Fruit fly (Drosophila melanogaster) whole organism, embryonic: ENCODE results near the gene Trmt6.

ENCODE experiments used
- Awh ChIP-seq: fragments of 200-800 bp; sonication (Bioruptor generic); IDR thresholded peaks from 2 replicates; pipeline ENCODE4, ENCODE4 v1.3.6; 2022; ENCODE audit warnings: missing biosample characterization, missing genetic modification characterization
- CG11695 ChIP-seq: fragments of 200-800 bp; sonication (Bioruptor generic); IDR thresholded peaks from 3 replicates; pipeline ENCODE4 v1.3.6; 2022; ENCODE audit warnings: missing biosample characterization, missing genetic modification characterization
- CG12236 ChIP-seq: fragments of 200-800 bp; sonication (Bioruptor generic); optimal IDR thresholded peaks from 2 replicates; lab custom pipeline; 2016; ENCODE audit warnings: missing biosample characterization, missing genetic modification characterization
- CG12391 ChIP-seq: fragments of 200-800 bp; sonication (Bioruptor generic); optimal IDR thresholded peaks from 3 replicates; lab custom pipeline; 2018; ENCODE audit warnings: missing biosample characterization, mild to moderate bottlenecking, missing genetic modification characterization, moderate library complexity
- CG12744 ChIP-seq: fragments of 200-800 bp; sonication (Bioruptor generic); optimal IDR thresholded peaks from 2 replicates; lab custom pipeline; 2016; ENCODE audit warnings: missing biosample characterization, missing genetic modification characterization
- CG14965 ChIP-seq: fragments of 200-800 bp; sonication (Bioruptor generic); optimal IDR thresholded peaks from 2 replicates; lab custom pipeline; 2016; ENCODE audit warnings: missing biosample characterization, missing genetic modification characterization, borderline replicate concordance
- CG15269 ChIP-seq: fragments of 200-800 bp; sonication (Bioruptor generic); optimal IDR thresholded peaks from 2 replicates; lab custom pipeline; 2018; ENCODE audit warnings: missing biosample characterization, mild to moderate bottlenecking, missing genetic modification characterization, moderate library complexity
- CG17328 ChIP-seq: fragments of 200-800 bp; sonication (Bioruptor generic); IDR thresholded peaks from 2 replicates; pipeline ENCODE4 v1.3.6; 2022; ENCODE audit warnings: missing biosample characterization, missing genetic modification characterization
- CG18764 ChIP-seq: fragments of 200-800 bp; sonication (Bioruptor generic); optimal IDR thresholded peaks from 3 replicates; lab custom pipeline; 2016; ENCODE audit warnings: missing biosample characterization, missing genetic modification characterization
- CG2875 ChIP-seq: fragments of 200-800 bp; sonication (Bioruptor generic); optimal IDR thresholded peaks from 2 replicates; lab custom pipeline; 2017; ENCODE audit warnings: missing biosample characterization, mild to moderate bottlenecking, missing genetic modification characterization, missing genetic modification reagents
- CG30403 ChIP-seq: fragments of 200-800 bp; sonication (Bioruptor generic); optimal IDR thresholded peaks from 3 replicates; lab custom pipeline; 2016; ENCODE audit warnings: missing biosample characterization, missing genetic modification characterization
- CG3163 ChIP-seq: fragments of 200-800 bp; sonication (Bioruptor generic); optimal IDR thresholded peaks from 3 replicates; lab custom pipeline; 2016; ENCODE audit warnings: missing biosample characterization, missing genetic modification characterization
- CG34224 ChIP-seq: fragments of 200-800 bp; sonication (Bioruptor generic); IDR thresholded peaks from 3 replicates; pipeline ENCODE4 v1.3.6; 2022; ENCODE audit warnings: missing biosample characterization, missing genetic modification characterization; ENCODE audit not compliant: partially characterized antibody
- CG3726 ChIP-seq: fragments of 200-800 bp; sonication (Bioruptor generic); IDR thresholded peaks from 3 replicates; pipeline ENCODE4, ENCODE4 v1.3.6; 2022; ENCODE audit warnings: missing biosample characterization, missing genetic modification characterization
- CG4617 ChIP-seq: fragments of 200-800 bp; sonication (Bioruptor generic); optimal IDR thresholded peaks from 3 replicates; lab custom pipeline; 2016; ENCODE audit warnings: missing biosample characterization, missing genetic modification characterization, borderline replicate concordance
- CG6791 ChIP-seq: fragments of 200-800 bp; sonication (Bioruptor generic); IDR thresholded peaks from 3 replicates; pipeline ENCODE4 v1.3.6; 2022; ENCODE audit warnings: missing biosample characterization, missing genetic modification characterization; ENCODE audit not compliant: partially characterized antibody
- CG7745 ChIP-seq: fragments of 200-800 bp; sonication (Bioruptor generic); optimal IDR thresholded peaks from 2 replicates; lab custom pipeline; 2018; ENCODE audit warnings: missing biosample characterization, mild to moderate bottlenecking, missing genetic modification characterization, moderate library complexity
- CG8765 ChIP-seq: fragments of 200-800 bp; sonication (Bioruptor generic); IDR thresholded peaks from 2 replicates; pipeline ENCODE4 v1.3.6; 2022; ENCODE audit warnings: missing biosample characterization, missing genetic modification characterization
- CG9932 ChIP-seq: fragments of 200-800 bp; sonication (Bioruptor generic); IDR thresholded peaks from 2 replicates; pipeline ENCODE4 v1.3.6; 2022; ENCODE audit warnings: missing biosample characterization, missing genetic modification characterization
- Drgx ChIP-seq: fragments of 200-800 bp; sonication (Bioruptor generic); IDR thresholded peaks from 2 replicates; pipeline ENCODE4 v1.3.6; 2022; ENCODE audit warnings: missing biosample characterization, missing genetic modification characterization
- E2f2 ChIP-seq: fragments of 200-800 bp; sonication (Bioruptor generic); IDR thresholded peaks from 2 replicates; pipeline ENCODE4 v1.3.6; 2022; ENCODE audit warnings: missing biosample characterization, missing genetic modification characterization
- Ets65A ChIP-seq: fragments of 200-800 bp; sonication (Bioruptor generic); peaks from one replicate; lab custom pipeline; 2016; ENCODE audit warnings: missing biosample characterization, missing genetic modification characterization
- Hr51 ChIP-seq, 2 experiments: fragments of 200-800 bp; sonication (Bioruptor generic); optimal IDR thresholded peaks; 2 replicates in 1 of 2; 3 replicates in 1 of 2; lab custom pipeline; 2016 to 2018; ENCODE audit warnings: missing biosample characterization in 2 of 2, missing genetic modification characterization in 2 of 2, mild to moderate bottlenecking in 1 of 2, moderate library complexity in 1 of 2
- Med ChIP-seq: fragments of 200-800 bp; sonication (Bioruptor generic); peaks from one replicate; lab custom pipeline; 2016; ENCODE audit warnings: missing biosample characterization, missing genetic modification characterization, mild to moderate bottlenecking, inconsistent platforms, moderate library complexity
- NfI ChIP-seq: fragments of 200-800 bp; sonication (Bioruptor generic); optimal IDR thresholded peaks from 3 replicates; lab custom pipeline; 2018; ENCODE audit warnings: missing biosample characterization, mild to moderate bottlenecking, missing genetic modification characterization, moderate library complexity
- Ravus ChIP-seq: fragments of 200-800 bp; sonication (Bioruptor generic); IDR thresholded peaks from 2 replicates; pipeline ENCODE4 v1.3.6; 2022; ENCODE audit warnings: missing biosample characterization, missing genetic modification characterization
- Side ChIP-seq: fragments of 200-800 bp; sonication (Bioruptor generic); optimal IDR thresholded peaks from 2 replicates; lab custom pipeline; 2016; ENCODE audit warnings: missing biosample characterization, missing genetic modification characterization
- Stat92E ChIP-seq, 3 experiments: fragments of >200 bp in 2 of 3; fragments of 200-800 bp in 1 of 3; sonication (Bioruptor generic) in 1 of 3; optimal IDR thresholded peaks; 2 replicates each; lab custom pipeline; 2017 to 2019; ENCODE audit warnings: missing biosample characterization in 3 of 3, missing genetic modification characterization in 3 of 3, mild to moderate bottlenecking in 1 of 3, moderate library complexity in 1 of 3
- bsh ChIP-seq, 2 experiments: fragments of 200-800 bp; sonication (Bioruptor generic); optimal IDR thresholded peaks; 2 replicates each; lab custom pipeline; 2017 to 2018; ENCODE audit warnings: mild to moderate bottlenecking in 2 of 2, missing biosample characterization in 2 of 2, missing genetic modification characterization in 2 of 2, moderate library complexity in 1 of 2
- crol ChIP-seq: fragments of 200-800 bp; sonication (Bioruptor generic); IDR thresholded peaks from 2 replicates; pipeline ENCODE4 v1.3.6; 2022; ENCODE audit warnings: missing biosample characterization, missing genetic modification characterization
- ftz-f1 ChIP-seq: fragments of 200-800 bp; sonication (Bioruptor generic); optimal IDR thresholded peaks from 2 replicates; lab custom pipeline; 2016; ENCODE audit warnings: missing biosample characterization, missing genetic modification characterization
- gem ChIP-seq: fragments of 200-800 bp; sonication (Bioruptor generic); optimal IDR thresholded peaks from 2 replicates; lab custom pipeline; 2019; ENCODE audit warnings: missing biosample characterization, mild to moderate bottlenecking, missing genetic modification characterization, moderate library complexity
- hb ChIP-seq: fragments of 200-800 bp; sonication (Bioruptor generic); IDR thresholded peaks from 3 replicates; pipeline ENCODE4 v1.3.6; 2022; ENCODE audit warnings: missing biosample characterization, missing genetic modification characterization; ENCODE audit not compliant: partially characterized antibody
- lab ChIP-seq: fragments of 200-800 bp; sonication (Bioruptor generic); optimal IDR thresholded peaks from 3 replicates; lab custom pipeline; 2017; ENCODE audit warnings: missing biosample characterization, missing genetic modification characterization, mild to moderate bottlenecking, moderate library complexity, missing genetic modification reagents
- p53 ChIP-seq: fragments of 200-800 bp; sonication (Bioruptor generic); optimal IDR thresholded peaks from 2 replicates; lab custom pipeline; 2016; ENCODE audit warnings: missing biosample characterization, missing genetic modification characterization
- pan ChIP-seq, 4 experiments: fragments of >200 bp in 3 of 4; fragments of 200-800 bp in 1 of 4; sonication (Bioruptor generic) in 1 of 4; optimal IDR thresholded peaks in 3 of 4; IDR thresholded peaks in 1 of 4; 2 replicates each; pipeline versions ENCODE4 v1.3.6 to Lab custom; 2017 to 2022; ENCODE audit warnings: missing biosample characterization in 2 of 4, missing genetic modification characterization in 2 of 4, mixed read lengths in 1 of 4
- pfk ChIP-seq: fragments of 200-800 bp; sonication (Bioruptor generic); optimal IDR thresholded peaks from 2 replicates; lab custom pipeline; 2018; ENCODE audit warnings: missing biosample characterization, mild to moderate bottlenecking, missing genetic modification characterization, moderate library complexity
- seq ChIP-seq: fragments of 200-800 bp; sonication (Bioruptor generic); IDR thresholded peaks from 2 replicates; pipeline ENCODE4 v1.3.6; 2022; ENCODE audit warnings: missing biosample characterization, missing genetic modification characterization
- sisA ChIP-seq: fragments of 200-800 bp; sonication (Bioruptor generic); IDR thresholded peaks from 2 replicates; pipeline ENCODE4 v1.3.6; 2022; ENCODE audit warnings: missing biosample characterization, missing genetic modification characterization
- slp2 ChIP-seq: fragments of 200-800 bp; sonication (Bioruptor generic); optimal IDR thresholded peaks from 2 replicates; lab custom pipeline; 2016; ENCODE audit warnings: missing biosample characterization, missing genetic modification characterization
- sqz ChIP-seq: fragments of 200-800 bp; sonication (Bioruptor generic); optimal IDR thresholded peaks from 3 replicates; lab custom pipeline; 2018; ENCODE audit warnings: missing biosample characterization, mild to moderate bottlenecking, missing genetic modification characterization
- ttk ChIP-seq: fragments of 200-800 bp; sonication (Bioruptor generic); IDR thresholded peaks from 2 replicates; pipeline ENCODE4 v2.1.2; 2022; ENCODE audit warnings: missing biosample characterization, missing genetic modification characterization
- unpg ChIP-seq: fragments of 200-800 bp; sonication (Bioruptor generic); optimal IDR thresholded peaks from 3 replicates; lab custom pipeline; 2018; ENCODE audit warnings: missing biosample characterization, mild to moderate bottlenecking, missing genetic modification characterization, moderate library complexity

Gene Trmt6

DNA sequence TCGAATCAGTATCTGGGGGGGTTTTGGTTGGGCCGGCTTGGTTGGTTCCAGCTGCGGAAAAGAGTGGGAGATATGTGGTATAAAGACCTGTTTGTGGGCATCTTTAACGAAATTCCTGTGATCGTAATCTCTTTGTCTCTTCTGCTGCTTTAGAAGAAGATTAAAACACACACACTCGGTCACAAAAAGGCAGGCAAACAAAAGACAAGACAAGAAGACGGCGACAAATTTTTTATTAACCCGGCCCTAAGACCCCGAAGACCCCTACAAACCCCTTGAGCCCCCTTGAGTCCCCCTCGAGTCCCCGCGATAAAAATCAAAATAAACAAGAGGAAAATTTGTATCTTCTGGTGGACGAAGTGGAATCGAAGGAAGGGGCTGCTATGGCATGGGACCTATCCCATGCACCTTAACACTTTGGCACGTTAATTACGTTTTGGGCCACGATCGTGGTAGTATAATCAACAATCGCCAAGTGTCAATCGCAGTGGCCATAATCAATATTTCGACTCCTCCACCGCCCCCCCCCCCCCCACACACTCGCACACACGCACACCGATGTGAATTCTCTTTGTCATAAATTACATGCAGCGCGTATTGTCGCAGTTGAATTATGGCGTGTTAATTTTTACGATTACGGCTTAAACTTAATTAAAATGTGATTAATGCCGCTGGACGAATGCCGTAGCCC, 27.8 kb downstream of the Trmt6 start (continued):
- TF ChIP-seq slp2 (no peak), unpg (no peak), crol (peak; percentile 84), CG2875 (GFP tag; lab: Kevin White, UChicago) (no peak), E2f2 (GFP tag; lab: Robert Waterston, UW) (no peak), p53 (no peak), CG7745 (peak; percentile 71), pfk (no peak), Ravus (GFP tag; lab: Robert Waterston, UW) (no peak), CG11695 (GFP tag; lab: Robert Waterston, UW) (no peak), Side (GFP tag; lab: Kevin White, UChicago) (no peak), Awh (GFP tag; lab: Robert Waterston, UW) (0 out of 2 replicates have a peak, but pooled peaks have one; percentile 13), CG30403 (GFP tag; lab: Kevin White, UChicago) (no peak), CG3726 (GFP tag; lab: Robert Waterston, UW) (no peak), CG12744 (no peak), lab (GFP tag; lab: Kevin White, UChicago) (no peak), CG15269 (tag; lab: Kevin White, UChicago) (no peak), seq (GFP tag; lab: Robert Waterston, UW) (no peak), ftz-f1 (no peak), CG34224 (no peak), NfI (GFP tag; lab: Kevin White, UChicago) (no peak), Hr51 (GFP tag; optimal IDR thresholded peaks at IDR 0.05; lab: Kevin White, UChicago) (no peak), CG18764 (no peak), CG4617 (no peak), CG14965 (GFP tag; lab: Kevin White, UChicago) (no peak), pan (optimal IDR thresholded peaks at IDR 0.05; lab: Kevin White, UChicago) (no peak), pan (GFP tag; optimal IDR thresholded peaks at IDR 0.05 in 1 of 2, IDR thresholded peaks at IDR 0.05 in 1 of 2) (no peak), CG12236 (GFP tag; lab: Kevin White, UChicago) (no peak), Ets65A (GFP tag; lab: Kevin White, UChicago) (peak; percentile 46), sqz (peak; percentile 41), CG12391 (no peak), bsh (GFP tag; optimal IDR thresholded peaks at IDR 0.05; lab: Kevin White, UChicago) (no peak), Stat92E (GFP tag; optimal IDR thresholded peaks at IDR 0.05; lab: Kevin White, UChicago) (peak in 1 of 3 experiments; percentile 16)
- TF ChIP-seq, all 482 proteins: peak for 14

DNA sequence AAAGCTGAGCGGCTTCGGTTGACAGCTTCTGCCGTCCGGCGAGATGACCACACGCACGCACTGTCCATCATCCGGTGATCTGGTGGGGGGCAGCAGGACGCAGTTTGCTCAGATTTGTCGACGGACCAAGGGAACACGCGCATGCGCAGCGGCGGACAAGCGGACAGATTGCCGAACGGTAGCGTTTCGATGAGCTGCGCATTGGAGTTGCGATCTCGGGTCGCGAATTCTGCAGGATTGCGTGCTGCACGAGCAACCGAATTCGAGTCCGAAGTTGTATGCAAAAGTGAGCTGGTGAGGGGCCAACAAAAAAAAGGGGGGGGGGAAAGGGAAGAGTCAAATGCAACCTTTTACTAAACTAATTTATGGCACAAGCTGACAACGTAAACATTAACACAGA, 28.4 kb downstream of the Trmt6 start:
- TF ChIP-seq CG8765 (GFP tag; lab: Robert Waterston, UW) (no peak), ttk (no peak), CG3163 (GFP tag; lab: Kevin White, UChicago) (no peak), gem (no peak), Drgx (GFP tag; lab: Robert Waterston, UW) (no peak), CG9932 (GFP tag; lab: Robert Waterston, UW) (no peak), Med (peak; percentile 3), CG6791 (GFP tag; lab: Robert Waterston, UW) (0 out of 3 replicates have a peak, but pooled peaks have one; percentile 11), hb (GFP tag; lab: Robert Waterston, UW) (no peak), sisA (GFP tag; lab: Robert Waterston, UW) (0 out of 2 replicates have a peak, but pooled peaks have one; percentile 10), CG17328 (GFP tag; lab: Robert Waterston, UW) (no peak)
